Worm (Caenorhabditis elegans) whole organism, mixed stage, embryonic: ENCODE data around the gene pkhm-2.

Experiments used
- ces-1 ChIP-seq: fragments of 150-350 bp; optimal IDR thresholded peaks from 2 replicates; lab custom pipeline; 2014; ENCODE audit warnings: missing biosample characterization, missing genetic modification reagents, missing genetic modification characterization
- elt-1 ChIP-seq: sonication (generic microtip); optimal IDR thresholded peaks from 2 replicates; lab custom pipeline; 2017; ENCODE audit warnings: missing genetic modification characterization, mild to moderate bottlenecking, missing compliant biosample characterization, antibody characterized with exemption, moderate library complexity, borderline replicate concordance; ENCODE audit not compliant: insufficient read depth
- elt-3 ChIP-seq: fragments of 150-350 bp; optimal IDR thresholded peaks from 2 replicates; lab custom pipeline; 2014; ENCODE audit warnings: missing biosample characterization, missing genetic modification characterization
- ham-2 ChIP-seq: fragments of 200-800 bp; sonication (Bioruptor generic); optimal IDR thresholded peaks from 2 replicates; lab custom pipeline; 2018; ENCODE audit warnings: mild to moderate bottlenecking, missing genetic modification characterization, missing compliant biosample characterization
- hlh-1 ChIP-seq: fragments of 150-350 bp; optimal IDR thresholded peaks from 2 replicates; lab custom pipeline; 2014; ENCODE audit warnings: missing biosample characterization, missing genetic modification reagents, missing genetic modification characterization
- lin-13 ChIP-seq: fragments of 150-350 bp; optimal IDR thresholded peaks from 2 replicates; lab custom pipeline; 2014; ENCODE audit warnings: missing biosample characterization, missing genetic modification characterization
- mab-5 ChIP-seq: fragments of 150-350 bp; optimal IDR thresholded peaks from 2 replicates; lab custom pipeline; 2014; ENCODE audit warnings: missing biosample characterization, missing genetic modification characterization
- mep-1 ChIP-seq: fragments of 150-350 bp; optimal IDR thresholded peaks from 2 replicates; lab custom pipeline; 2017; ENCODE audit warnings: missing biosample characterization, missing genetic modification reagents, missing genetic modification characterization, inconsistent platforms
- mls-2 ChIP-seq: sonication (generic microtip); optimal IDR thresholded peaks from 2 replicates; lab custom pipeline; 2016; ENCODE audit warnings: mild to moderate bottlenecking, missing genetic modification characterization, moderate library complexity, missing compliant biosample characterization
- nhr-237 ChIP-seq: fragments of 150-350 bp; optimal IDR thresholded peaks from 2 replicates; lab custom pipeline; 2014; ENCODE audit warnings: missing biosample characterization, missing genetic modification characterization
- nhr-76 ChIP-seq: sonication (generic microtip); optimal IDR thresholded peaks from 2 replicates; lab custom pipeline; 2017; ENCODE audit warnings: missing biosample characterization, missing genetic modification characterization
- pha-4 ChIP-seq: fragments of 150-350 bp; optimal IDR thresholded peaks from 2 replicates; lab custom pipeline; 2018; ENCODE audit warnings: missing biosample characterization, missing genetic modification reagents, missing genetic modification characterization
- snpc-4 ChIP-seq: fragments of 150-350 bp; optimal IDR thresholded peaks from 2 replicates; lab custom pipeline; 2014; ENCODE audit warnings: missing biosample characterization, missing genetic modification characterization
- unc-62 ChIP-seq: fragments of 150-350 bp; optimal IDR thresholded peaks from 2 replicates; lab custom pipeline; 2014; ENCODE audit warnings: missing biosample characterization, missing genetic modification reagents, missing genetic modification characterization

ce11 chrX:15181454-15181853 lies at the start of gene pkhm-2:
- peak; percentile 9 for TF ChIP-seq elt-3
- TF ChIP-seq ces-1 (GFP tag; lab: Kevin White, UChicago): no peak
- peak; percentile 96 for TF ChIP-seq lin-13
- peak; percentile 73 for TF ChIP-seq mep-1 (tag; lab: Kevin White, UChicago)
- TF ChIP-seq mls-2 (tag; lab: Kevin White, UChicago): no peak
- peak; percentile 13 for TF ChIP-seq nhr-237 (tag; lab: Kevin White, UChicago)
- no peak for TF ChIP-seq snpc-4 (tag; lab: Kevin White, UChicago)
- TF ChIP-seq unc-62 (GFP tag; lab: Kevin White, UChicago): no peak
- no peak for TF ChIP-seq mab-5
- peak; percentile 89 for TF ChIP-seq pha-4 (tag; lab: Kevin White, UChicago)
- no peak for TF ChIP-seq nhr-76
- no peak for TF ChIP-seq elt-1 (tag; lab: Kevin White, UChicago)
- peak; percentile 38 for TF ChIP-seq hlh-1 (tag; lab: Kevin White, UChicago)
- TF ChIP-seq ham-2 (GFP tag; lab: Kevin White, UChicago): peak; percentile 38
